Fruit fly (Drosophila melanogaster) whole organism, embryonic: ENCODE data around the gene RhoGDI.

Experiments
- Bgb ChIP-seq: fragments of 200-800 bp; sonication (Bioruptor generic); IDR thresholded peaks from 2 replicates; pipeline ENCODE4 v1.3.6; 2022; ENCODE audit warnings: missing biosample characterization, missing genetic modification characterization; ENCODE audit not compliant: partially characterized antibody
- BtbVII ChIP-seq: fragments of 200-800 bp; sonication (Bioruptor generic); optimal IDR thresholded peaks from 3 replicates; lab custom pipeline; 2017; ENCODE audit warnings: missing biosample characterization, mild to moderate bottlenecking, missing genetic modification characterization
- CG10209 ChIP-seq: fragments of 200-800 bp; sonication (Bioruptor generic); optimal IDR thresholded peaks from 3 replicates; lab custom pipeline; 2017; ENCODE audit warnings: missing biosample characterization, mild to moderate bottlenecking, missing genetic modification characterization, missing genetic modification reagents
- CG11456 ChIP-seq: fragments of 200-800 bp; sonication (Bioruptor generic); IDR thresholded peaks from 3 replicates; pipeline ENCODE4 v1.3.6; 2022; ENCODE audit warnings: missing biosample characterization, missing genetic modification characterization
- CG11723 ChIP-seq: fragments of 200-800 bp; sonication (Bioruptor generic); optimal IDR thresholded peaks from 2 replicates; lab custom pipeline; 2017; ENCODE audit warnings: missing biosample characterization, mild to moderate bottlenecking, missing genetic modification characterization
- CG12299 ChIP-seq: fragments of 200-800 bp; sonication (Bioruptor generic); optimal IDR thresholded peaks from 2 replicates; lab custom pipeline; 2018; ENCODE audit warnings: missing biosample characterization, mild to moderate bottlenecking, missing genetic modification characterization
- CG1233 ChIP-seq: fragments of 200-800 bp; sonication (Bioruptor generic); optimal IDR thresholded peaks from 4 replicates; lab custom pipeline; 2018; ENCODE audit warnings: missing biosample characterization, mild to moderate bottlenecking, missing genetic modification characterization
- CG14860 ChIP-seq: fragments of 200-800 bp; sonication (Bioruptor generic); IDR thresholded peaks from 3 replicates; pipeline ENCODE4 v1.3.6; 2022; ENCODE audit warnings: missing biosample characterization, missing genetic modification characterization; ENCODE audit not compliant: partially characterized antibody
- CG17328 ChIP-seq: fragments of 200-800 bp; sonication (Bioruptor generic); IDR thresholded peaks from 2 replicates; pipeline ENCODE4 v1.3.6; 2022; ENCODE audit warnings: missing biosample characterization, missing genetic modification characterization
- CG1832 ChIP-seq: fragments of 200-800 bp; sonication (Bioruptor generic); optimal IDR thresholded peaks from 2 replicates; lab custom pipeline; 2017; ENCODE audit warnings: missing biosample characterization, mild to moderate bottlenecking, missing genetic modification characterization, inconsistent platforms
- CG2199 ChIP-seq: fragments of 200-800 bp; sonication (Bioruptor generic); IDR thresholded peaks from 3 replicates; pipeline ENCODE4 v1.3.6; 2022; ENCODE audit warnings: missing biosample characterization, missing genetic modification characterization
- CG2712 ChIP-seq: fragments of 200-800 bp; optimal IDR thresholded peaks from 3 replicates; lab custom pipeline; 2019; ENCODE audit warnings: missing biosample characterization, mild to moderate bottlenecking, missing genetic modification characterization, moderate library complexity
- CG2875 ChIP-seq: fragments of 200-800 bp; sonication (Bioruptor generic); optimal IDR thresholded peaks from 2 replicates; lab custom pipeline; 2017; ENCODE audit warnings: missing biosample characterization, mild to moderate bottlenecking, missing genetic modification characterization, missing genetic modification reagents
- CG3281 ChIP-seq: fragments of 200-800 bp; sonication (Bioruptor generic); optimal IDR thresholded peaks from 3 replicates; lab custom pipeline; 2017; ENCODE audit warnings: missing biosample characterization, mild to moderate bottlenecking, missing genetic modification characterization
- CG34422 ChIP-seq: fragments of 200-800 bp; sonication (Bioruptor generic); IDR thresholded peaks from 3 replicates; pipeline ENCODE4 v1.3.6; 2022; ENCODE audit warnings: missing biosample characterization, missing genetic modification characterization
- CG3847 ChIP-seq: fragments of 200-800 bp; sonication (Bioruptor generic); IDR thresholded peaks from 2 replicates; pipeline ENCODE4 v1.3.6; 2022; ENCODE audit warnings: missing biosample characterization, missing genetic modification characterization
- CG4707 ChIP-seq: fragments of 200-800 bp; sonication (Bioruptor generic); optimal IDR thresholded peaks from 2 replicates; lab custom pipeline; 2018; ENCODE audit warnings: missing biosample characterization, mild to moderate bottlenecking, missing genetic modification characterization, moderate library complexity
- CG4730 ChIP-seq: fragments of 200-800 bp; sonication (Bioruptor generic); IDR thresholded peaks from 2 replicates; pipeline ENCODE4 v1.3.6; 2022; ENCODE audit warnings: missing biosample characterization, missing genetic modification characterization
- CG7271 ChIP-seq: fragments of 200-800 bp; sonication (Bioruptor generic); optimal IDR thresholded peaks from 2 replicates; lab custom pipeline; 2018; ENCODE audit warnings: missing biosample characterization, mild to moderate bottlenecking, missing genetic modification characterization, moderate library complexity
- CG9797 ChIP-seq: fragments of 200-800 bp; sonication (Bioruptor generic); optimal IDR thresholded peaks from 3 replicates; lab custom pipeline; 2018; ENCODE audit warnings: missing biosample characterization, mild to moderate bottlenecking, missing genetic modification characterization
- CG9932 ChIP-seq: fragments of 200-800 bp; sonication (Bioruptor generic); IDR thresholded peaks from 2 replicates; pipeline ENCODE4 v1.3.6; 2022; ENCODE audit warnings: missing biosample characterization, missing genetic modification characterization
- CTCF ChIP-seq: fragments of 200-800 bp; sonication (Bioruptor generic); optimal IDR thresholded peaks from 2 replicates; lab custom pipeline; 2017; ENCODE audit warnings: missing biosample characterization, mild to moderate bottlenecking, missing genetic modification characterization, moderate library complexity
- D19A ChIP-seq: fragments of 200-800 bp; optimal IDR thresholded peaks from 3 replicates; lab custom pipeline; 2019; ENCODE audit warnings: missing biosample characterization, mild to moderate bottlenecking, missing genetic modification characterization, moderate library complexity
- Dref ChIP-seq: fragments of 200-800 bp; sonication (Bioruptor generic); IDR thresholded peaks from 2 replicates; pipeline ENCODE4 v1.3.6; 2022; ENCODE audit warnings: missing biosample characterization, missing genetic modification characterization
- ERR ChIP-seq: fragments of 200-800 bp; sonication (Bioruptor generic); optimal IDR thresholded peaks from 2 replicates; lab custom pipeline; 2016; ENCODE audit warnings: missing biosample characterization, missing genetic modification characterization
- Eip74EF ChIP-seq, 2 experiments: fragments of 200-800 bp in 1 of 2; fragments of >200 bp in 1 of 2; sonication (Bioruptor generic) in 1 of 2; optimal IDR thresholded peaks; 2 replicates each; lab custom pipeline; 2017 to 2019; ENCODE audit warnings: missing biosample characterization in 2 of 2, missing genetic modification characterization in 2 of 2, mild to moderate bottlenecking in 1 of 2, moderate library complexity in 1 of 2
- Elba2 ChIP-seq: fragments of 200-800 bp; sonication (Bioruptor generic); optimal IDR thresholded peaks from 3 replicates; lab custom pipeline; 2016; ENCODE audit warnings: missing biosample characterization, missing genetic modification characterization
- Ets65A ChIP-seq: fragments of 200-800 bp; sonication (Bioruptor generic); peaks from one replicate; lab custom pipeline; 2016; ENCODE audit warnings: missing biosample characterization, missing genetic modification characterization
- Hr51 ChIP-seq, 2 experiments: fragments of 200-800 bp; sonication (Bioruptor generic); optimal IDR thresholded peaks; 2 replicates in 1 of 2; 3 replicates in 1 of 2; lab custom pipeline; 2016 to 2018; ENCODE audit warnings: missing biosample characterization in 2 of 2, missing genetic modification characterization in 2 of 2, mild to moderate bottlenecking in 1 of 2, moderate library complexity in 1 of 2
- NC2α ChIP-seq: fragments of 200-800 bp; sonication (Bioruptor generic); optimal IDR thresholded peaks from 2 replicates; lab custom pipeline; 2016; ENCODE audit warnings: missing biosample characterization, missing genetic modification characterization
- Nf-YB ChIP-seq: fragments of 200-800 bp; sonication (Bioruptor generic); optimal IDR thresholded peaks from 3 replicates; lab custom pipeline; 2019; ENCODE audit warnings: missing biosample characterization, mild to moderate bottlenecking, missing genetic modification characterization, moderate library complexity
- Nf-YC ChIP-seq: fragments of 200-800 bp; optimal IDR thresholded peaks from 3 replicates; lab custom pipeline; 2019; ENCODE audit warnings: missing biosample characterization, mild to moderate bottlenecking, missing genetic modification characterization, moderate library complexity
- Opbp ChIP-seq: fragments of 200-800 bp; sonication (Bioruptor generic); IDR thresholded peaks from 3 replicates; pipeline ENCODE4 v1.3.6; 2022; ENCODE audit warnings: missing biosample characterization, missing genetic modification characterization; ENCODE audit not compliant: partially characterized antibody
- Sry-δ ChIP-seq: fragments of 200-800 bp; sonication (Bioruptor generic); optimal IDR thresholded peaks from 2 replicates; lab custom pipeline; 2016; ENCODE audit warnings: missing biosample characterization, missing genetic modification characterization
- TFAM ChIP-seq: fragments of 200-800 bp; sonication (Bioruptor generic); optimal IDR thresholded peaks from 2 replicates; lab custom pipeline; 2017; ENCODE audit warnings: missing biosample characterization, missing genetic modification characterization, inconsistent platforms
- chinmo ChIP-seq: fragments of 200-800 bp; sonication (Bioruptor generic); IDR thresholded peaks from 4 replicates; pipeline ENCODE4 v1.3.6; 2022; ENCODE audit warnings: missing biosample characterization, missing genetic modification characterization; ENCODE audit not compliant: partially characterized antibody
- chm ChIP-seq: fragments of 200-800 bp; sonication (Bioruptor generic); IDR thresholded peaks from 2 replicates; pipeline ENCODE4 v1.3.6; 2022; ENCODE audit warnings: missing biosample characterization, missing genetic modification characterization
- ci ChIP-seq: fragments of 200-800 bp; sonication (Bioruptor generic); IDR thresholded peaks from 3 replicates; pipeline ENCODE4 v1.3.6; 2022; ENCODE audit warnings: missing biosample characterization, missing genetic modification characterization
- crp ChIP-seq, 2 experiments: fragments of 200-800 bp; sonication (Bioruptor generic); optimal IDR thresholded peaks; 2 replicates in 1 of 2; 3 replicates in 1 of 2; lab custom pipeline; 2017; ENCODE audit warnings: missing biosample characterization in 2 of 2, missing genetic modification characterization in 2 of 2, mild to moderate bottlenecking in 1 of 2, moderate library complexity in 1 of 2
- ewg ChIP-seq: fragments of 200-800 bp; sonication (Bioruptor generic); optimal IDR thresholded peaks from 3 replicates; lab custom pipeline; 2017; ENCODE audit warnings: mild to moderate bottlenecking, missing biosample characterization, missing genetic modification reagents, missing genetic modification characterization
- grau ChIP-seq: fragments of 200-800 bp; optimal IDR thresholded peaks from 3 replicates; lab custom pipeline; 2019; ENCODE audit warnings: missing biosample characterization, mild to moderate bottlenecking, missing genetic modification characterization, moderate library complexity
- ham ChIP-seq: fragments of 200-800 bp; sonication (Bioruptor generic); IDR thresholded peaks from 2 replicates; pipeline ENCODE4 v1.3.6; 2022; ENCODE audit warnings: missing biosample characterization, missing genetic modification characterization
- kay ChIP-seq: fragments of 200-800 bp; sonication (Bioruptor generic); optimal IDR thresholded peaks from 2 replicates; lab custom pipeline; 2016; ENCODE audit warnings: missing biosample characterization, missing genetic modification characterization
- knrl ChIP-seq: fragments of 200-800 bp; sonication (Bioruptor generic); IDR thresholded peaks from 3 replicates; pipeline ENCODE4 v1.3.6; 2022; ENCODE audit warnings: missing biosample characterization, missing genetic modification characterization; ENCODE audit not compliant: partially characterized antibody
- pzg ChIP-seq: fragments of 200-800 bp; sonication (Bioruptor generic); optimal IDR thresholded peaks from 3 replicates; lab custom pipeline; 2018; ENCODE audit warnings: missing biosample characterization, mild to moderate bottlenecking, missing genetic modification characterization, moderate library complexity
- unc-4 ChIP-seq: fragments of 200-800 bp; sonication (Bioruptor generic); IDR thresholded peaks from 2 replicates; pipeline ENCODE4 v1.3.6; 2022; ENCODE audit warnings: missing biosample characterization, missing genetic modification characterization; ENCODE audit not compliant: partially characterized antibody
- wek ChIP-seq: fragments of 200-800 bp; sonication (Bioruptor generic); optimal IDR thresholded peaks from 3 replicates; lab custom pipeline; 2018; ENCODE audit warnings: missing biosample characterization, mild to moderate bottlenecking, missing genetic modification characterization, moderate library complexity

The RhoGDI gene

dm6 chr3L:19909234-19910053, 19.1 kb upstream of the RhoGDI start (continued):
- TF ChIP-seq CG12299 (tag; lab: Kevin White, UChicago) (no peak), knrl (GFP tag; lab: Robert Waterston, UW) (peak; percentile 15; the same call in 1 of the 3 replicates), CTCF (GFP tag; lab: Kevin White, UChicago) (peak; percentile 9), Elba2 (peak; percentile 55), ci (peak; percentile 59; the same call in 2 of the 3 replicates), Eip74EF (GFP tag; optimal IDR thresholded peaks at IDR 0.05; lab: Kevin White, UChicago) (peak in 1 of 2 experiments; percentile 23), Opbp (GFP tag; lab: Robert Waterston, UW) (peak; percentile 38; the same call in 1 of the 3 replicates), CG1832 (GFP tag; lab: Kevin White, UChicago) (no peak), CG14860 (GFP tag; lab: Robert Waterston, UW) (no peak), CG7271 (tag; lab: Kevin White, UChicago) (peak; percentile 8), CG34422 (GFP tag; lab: Robert Waterston, UW) (peak; percentile 9; the same call in 1 of the 3 replicates), chm (peak; percentile 60; the same call in 1 of the 2 replicates), TFAM (no peak), CG10209 (GFP tag; lab: Kevin White, UChicago) (no peak), unc-4 (no peak), CG4730 (GFP tag; lab: Robert Waterston, UW) (no peak), ham (GFP tag; lab: Robert Waterston, UW) (no peak), CG1233 (GFP tag; lab: Kevin White, UChicago) (peak; percentile 26), CG11456 (no peak), BtbVII (GFP tag; lab: Kevin White, UChicago) (peak; percentile 29), wek (peak; percentile 29), CG2875 (GFP tag; lab: Kevin White, UChicago) (no peak), Ets65A (peak; percentile 80), CG4707 (peak; percentile 32), ewg (peak; percentile 9), CG3281 (GFP tag; lab: Kevin White, UChicago) (peak; percentile 84), CG9932 (GFP tag; lab: Robert Waterston, UW) (peak; percentile 39), Bgb (GFP tag; lab: Robert Waterston, UW) (peak; percentile 42; the same call in 1 of the 2 replicates), Nf-YB (GFP tag; lab: Kevin White, UChicago) (no peak), CG11723 (peak; percentile 14), pzg (peak; percentile 88), Dref (peak; percentile 51), Sry-δ (GFP tag; lab: Kevin White, UChicago) (peak; percentile 35), ERR (GFP tag; lab: Kevin White, UChicago) (no peak), Hr51 (GFP tag; optimal IDR thresholded peaks at IDR 0.05; lab: Kevin White, UChicago) (peak in 1 of 2 experiments; percentile 25), chinmo (GFP tag; lab: Robert Waterston, UW) (peak; percentile 77; the same call in 2 of the 4 replicates), CG2199 (GFP tag; lab: Robert Waterston, UW) (peak; percentile 9; the same call in 1 of the 3 replicates), CG3847 (peak; percentile 41), Nf-YC (peak; percentile 3), CG17328 (peak; percentile 32; the same call in 1 of the 2 replicates), NC2α (GFP tag; lab: Kevin White, UChicago) (no peak), kay (GFP tag; lab: Kevin White, UChicago) (no peak), D19A (tag; lab: Kevin White, UChicago) (peak; percentile 9), crp (GFP tag; optimal IDR thresholded peaks at IDR 0.05; lab: Kevin White, UChicago) (peak; percentile 54 to 84), grau (peak; percentile 34), CG9797 (GFP tag; lab: Kevin White, UChicago) (peak; percentile 94), CG2712 (tag; lab: Kevin White, UChicago) (peak; percentile 18)
